Fruit fly (Drosophila melanogaster) whole organism, embryonic: ENCODE data around the gene da.

Source experiments
- Adf1 ChIP-seq: fragments of 200-800 bp; sonication (Bioruptor generic); IDR thresholded peaks from 2 replicates; pipeline ENCODE4 v1.3.6; 2022; ENCODE audit warnings: missing biosample characterization, missing genetic modification characterization
- Antp ChIP-seq: fragments of 200-800 bp; sonication (Bioruptor generic); optimal IDR thresholded peaks from 3 replicates; lab custom pipeline; 2016; ENCODE audit warnings: missing biosample characterization, missing genetic modification characterization
- B-H2 ChIP-seq: fragments of 200-800 bp; sonication (Bioruptor generic); optimal IDR thresholded peaks from 2 replicates; lab custom pipeline; 2018; ENCODE audit warnings: missing biosample characterization, mild to moderate bottlenecking, missing genetic modification characterization
- BEAF-32 ChIP-seq: fragments of 200-800 bp; sonication (Bioruptor generic); optimal IDR thresholded peaks from 3 replicates; lab custom pipeline; 2017; ENCODE audit warnings: missing biosample characterization, missing genetic modification characterization, mild to moderate bottlenecking, moderate library complexity, missing genetic modification reagents
- CG10321 ChIP-seq: fragments of 200-800 bp; sonication (Bioruptor generic); IDR thresholded peaks from 2 replicates; pipeline ENCODE4 v1.3.6; 2022; ENCODE audit warnings: missing biosample characterization, missing genetic modification characterization
- CG10462 ChIP-seq: fragments of 200-800 bp; sonication (Bioruptor generic); optimal IDR thresholded peaks from 2 replicates; lab custom pipeline; 2016; ENCODE audit warnings: missing biosample characterization, missing genetic modification characterization
- CG10654 ChIP-seq: fragments of 200-800 bp; sonication (Bioruptor generic); optimal IDR thresholded peaks from 2 replicates; lab custom pipeline; 2016; ENCODE audit warnings: missing biosample characterization, missing genetic modification characterization
- CG11085 ChIP-seq: fragments of 200-800 bp; sonication (Bioruptor generic); IDR thresholded peaks from 2 replicates; pipeline ENCODE4 v1.3.6; 2022; ENCODE audit warnings: missing biosample characterization, missing genetic modification characterization
- CG17359 ChIP-seq: fragments of 200-800 bp; sonication (Bioruptor generic); optimal IDR thresholded peaks from 3 replicates; lab custom pipeline; 2018; ENCODE audit warnings: missing biosample characterization, mild to moderate bottlenecking, missing genetic modification characterization, moderate library complexity
- CG2889 ChIP-seq: fragments of 200-800 bp; sonication (Bioruptor generic); IDR thresholded peaks from 3 replicates; pipeline ENCODE4 v1.3.6; 2022; ENCODE audit warnings: missing biosample characterization, missing genetic modification characterization
- CG3065 ChIP-seq: fragments of 200-800 bp; sonication (Bioruptor generic); optimal IDR thresholded peaks from 2 replicates; lab custom pipeline; 2016; ENCODE audit warnings: missing biosample characterization, missing genetic modification characterization
- CG31365 ChIP-seq: fragments of 200-800 bp; sonication (Bioruptor generic); optimal IDR thresholded peaks from 2 replicates; lab custom pipeline; 2018; ENCODE audit warnings: missing biosample characterization, mild to moderate bottlenecking, missing genetic modification characterization
- CG31441 ChIP-seq: fragments of 200-800 bp; sonication (Bioruptor generic); IDR thresholded peaks from 2 replicates; pipeline ENCODE4 v1.3.6; 2022; ENCODE audit warnings: missing biosample characterization, missing genetic modification characterization
- CG4854 ChIP-seq: fragments of 200-800 bp; sonication (Bioruptor generic); optimal IDR thresholded peaks from 2 replicates; lab custom pipeline; 2016; ENCODE audit warnings: missing biosample characterization, missing genetic modification characterization, inconsistent platforms
- CG5180 ChIP-seq: fragments of 200-800 bp; sonication (Bioruptor generic); optimal IDR thresholded peaks from 3 replicates; lab custom pipeline; 2017; ENCODE audit warnings: missing biosample characterization, missing genetic modification characterization, mild to moderate bottlenecking, moderate library complexity, missing genetic modification reagents
- CG5245 ChIP-seq: fragments of 200-800 bp; sonication (Bioruptor generic); optimal IDR thresholded peaks from 3 replicates; lab custom pipeline; 2016; ENCODE audit warnings: missing biosample characterization, missing genetic modification characterization
- CG6175 ChIP-seq: fragments of 200-800 bp; sonication (Bioruptor generic); IDR thresholded peaks from 3 replicates; pipeline ENCODE4 v1.3.6; 2022; ENCODE audit warnings: missing biosample characterization, missing genetic modification characterization
- CG6272 ChIP-seq: fragments of 200-800 bp; sonication (Bioruptor generic); IDR thresholded peaks from 2 replicates; pipeline ENCODE4 v1.3.6; 2022; ENCODE audit warnings: missing biosample characterization, missing genetic modification characterization
- CG6683 ChIP-seq: fragments of 200-800 bp; sonication (Bioruptor generic); optimal IDR thresholded peaks from 2 replicates; lab custom pipeline; 2017; ENCODE audit warnings: missing biosample characterization, mild to moderate bottlenecking, missing genetic modification characterization, missing genetic modification reagents
- CG7556 ChIP-seq: fragments of 200-800 bp; sonication (Bioruptor generic); optimal IDR thresholded peaks from 2 replicates; lab custom pipeline; 2017; ENCODE audit warnings: missing biosample characterization, mild to moderate bottlenecking, missing genetic modification characterization
- CG7786 ChIP-seq: fragments of 200-800 bp; sonication (Bioruptor generic); optimal IDR thresholded peaks from 2 replicates; lab custom pipeline; 2016; ENCODE audit warnings: missing biosample characterization, missing genetic modification characterization
- CG7928 ChIP-seq: fragments of 200-800 bp; sonication (Bioruptor generic); optimal IDR thresholded peaks from 2 replicates; lab custom pipeline; 2017; ENCODE audit warnings: missing biosample characterization, mild to moderate bottlenecking, missing genetic modification characterization
- Dll ChIP-seq: fragments of 200-800 bp; sonication (Bioruptor generic); IDR thresholded peaks from 4 replicates; pipeline ENCODE4 v1.3.6; 2022; ENCODE audit warnings: missing biosample characterization, missing genetic modification characterization; ENCODE audit not compliant: partially characterized antibody
- Fer3 ChIP-seq: fragments of 200-800 bp; sonication (Bioruptor generic); optimal IDR thresholded peaks from 2 replicates; lab custom pipeline; 2018; ENCODE audit warnings: missing biosample characterization, mild to moderate bottlenecking, missing genetic modification characterization, moderate library complexity
- Mad ChIP-seq: fragments of 200-800 bp; sonication (Bioruptor generic); optimal IDR thresholded peaks from 2 replicates; lab custom pipeline; 2016; ENCODE audit warnings: missing biosample characterization, missing genetic modification characterization
- Poxn ChIP-seq: fragments of 200-800 bp; sonication (Bioruptor generic); IDR thresholded peaks from 2 replicates; pipeline ENCODE4 v1.3.6; 2022; ENCODE audit warnings: missing biosample characterization, missing genetic modification characterization
- Sry-δ ChIP-seq: fragments of 200-800 bp; sonication (Bioruptor generic); optimal IDR thresholded peaks from 2 replicates; lab custom pipeline; 2016; ENCODE audit warnings: missing biosample characterization, missing genetic modification characterization
- Stat92E ChIP-seq, 3 experiments: fragments of >200 bp in 2 of 3; fragments of 200-800 bp in 1 of 3; sonication (Bioruptor generic) in 1 of 3; optimal IDR thresholded peaks; 2 replicates each; lab custom pipeline; 2017 to 2019; ENCODE audit warnings: missing biosample characterization in 3 of 3, missing genetic modification characterization in 3 of 3, mild to moderate bottlenecking in 1 of 3, moderate library complexity in 1 of 3
- TFAM ChIP-seq: fragments of 200-800 bp; sonication (Bioruptor generic); optimal IDR thresholded peaks from 2 replicates; lab custom pipeline; 2017; ENCODE audit warnings: missing biosample characterization, missing genetic modification characterization, inconsistent platforms
- Trl ChIP-seq, 3 experiments: fragments of >200 bp in 2 of 3; fragments of 200-800 bp in 1 of 3; sonication (Bioruptor generic) in 1 of 3; optimal IDR thresholded peaks; 2 replicates in 1 of 3; 3 replicates in 2 of 3; lab custom pipeline; 2016 to 2017; ENCODE audit warnings: missing biosample characterization in 1 of 3, missing genetic modification characterization in 1 of 3
- ac ChIP-seq: fragments of 200-800 bp; sonication (Bioruptor generic); optimal IDR thresholded peaks from 3 replicates; lab custom pipeline; 2017; ENCODE audit warnings: missing biosample characterization, mild to moderate bottlenecking, missing genetic modification characterization
- ase ChIP-seq: fragments of 200-800 bp; sonication (Bioruptor generic); IDR thresholded peaks from 3 replicates; pipeline ENCODE4 v1.3.6; 2022; ENCODE audit warnings: missing biosample characterization, missing genetic modification characterization
- ato ChIP-seq: fragments of 200-800 bp; sonication (Bioruptor generic); IDR thresholded peaks from 2 replicates; pipeline ENCODE4 v1.3.6; 2022; ENCODE audit warnings: missing biosample characterization, missing genetic modification characterization; ENCODE audit not compliant: partially characterized antibody
- bbx ChIP-seq: fragments of 200-800 bp; sonication (Bioruptor generic); IDR thresholded peaks from 2 replicates; pipeline ENCODE4 v1.3.6; 2022; ENCODE audit warnings: missing biosample characterization, missing genetic modification characterization; ENCODE audit not compliant: partially characterized antibody
- ems ChIP-seq: fragments of 200-800 bp; sonication (Bioruptor generic); optimal IDR thresholded peaks from 3 replicates; lab custom pipeline; 2016; ENCODE audit warnings: missing biosample characterization, missing genetic modification characterization
- fd3F ChIP-seq: fragments of 200-800 bp; sonication (Bioruptor generic); optimal IDR thresholded peaks from 2 replicates; lab custom pipeline; 2018; ENCODE audit warnings: missing biosample characterization, mild to moderate bottlenecking, missing genetic modification characterization, moderate library complexity
- fru ChIP-seq: fragments of >200 bp; optimal IDR thresholded peaks from 2 replicates; lab custom pipeline; 2017
- ftz-f1 ChIP-seq: fragments of 200-800 bp; sonication (Bioruptor generic); optimal IDR thresholded peaks from 2 replicates; lab custom pipeline; 2016; ENCODE audit warnings: missing biosample characterization, missing genetic modification characterization
- gce ChIP-seq: fragments of 200-800 bp; sonication (Bioruptor generic); IDR thresholded peaks from 3 replicates; pipeline ENCODE4 v1.3.6; 2022; ENCODE audit warnings: missing biosample characterization, missing genetic modification characterization
- gcm2 ChIP-seq: fragments of 200-800 bp; sonication (Bioruptor generic); optimal IDR thresholded peaks from 2 replicates; lab custom pipeline; 2016; ENCODE audit warnings: missing biosample characterization, missing genetic modification characterization
- hb ChIP-seq: fragments of 200-800 bp; sonication (Bioruptor generic); IDR thresholded peaks from 3 replicates; pipeline ENCODE4 v1.3.6; 2022; ENCODE audit warnings: missing biosample characterization, missing genetic modification characterization; ENCODE audit not compliant: partially characterized antibody
- inv ChIP-seq: fragments of 200-800 bp; sonication (Bioruptor generic); IDR thresholded peaks from 2 replicates; pipeline ENCODE4 v1.3.6; 2022; ENCODE audit warnings: missing biosample characterization, missing genetic modification characterization; ENCODE audit not compliant: partially characterized antibody
- jumu ChIP-seq: fragments of 200-800 bp; sonication (Bioruptor generic); optimal IDR thresholded peaks from 3 replicates; lab custom pipeline; 2016; ENCODE audit warnings: missing biosample characterization, missing genetic modification characterization
- peb ChIP-seq: fragments of 200-800 bp; sonication (Bioruptor generic); IDR thresholded peaks from 2 replicates; pipeline ENCODE4 v1.3.6; 2022; ENCODE audit warnings: missing biosample characterization, missing genetic modification characterization
- pfk ChIP-seq: fragments of 200-800 bp; sonication (Bioruptor generic); optimal IDR thresholded peaks from 2 replicates; lab custom pipeline; 2018; ENCODE audit warnings: missing biosample characterization, mild to moderate bottlenecking, missing genetic modification characterization, moderate library complexity
- pzg ChIP-seq: fragments of 200-800 bp; sonication (Bioruptor generic); optimal IDR thresholded peaks from 3 replicates; lab custom pipeline; 2018; ENCODE audit warnings: missing biosample characterization, mild to moderate bottlenecking, missing genetic modification characterization, moderate library complexity
- repo ChIP-seq: fragments of 200-800 bp; sonication (Bioruptor generic); optimal IDR thresholded peaks from 2 replicates; lab custom pipeline; 2016; ENCODE audit warnings: missing biosample characterization, missing genetic modification characterization
- sima ChIP-seq: fragments of 200-800 bp; sonication (Bioruptor generic); optimal IDR thresholded peaks from 2 replicates; lab custom pipeline; 2016; ENCODE audit warnings: missing biosample characterization, missing genetic modification characterization
- sug ChIP-seq: fragments of 200-800 bp; optimal IDR thresholded peaks from 2 replicates; lab custom pipeline; 2019; ENCODE audit warnings: missing biosample characterization, mild to moderate bottlenecking, missing genetic modification characterization, moderate library complexity
- wek ChIP-seq: fragments of 200-800 bp; sonication (Bioruptor generic); optimal IDR thresholded peaks from 3 replicates; lab custom pipeline; 2018; ENCODE audit warnings: missing biosample characterization, mild to moderate bottlenecking, missing genetic modification characterization, moderate library complexity
- yki ChIP-seq: fragments of >200 bp; optimal IDR thresholded peaks from 3 replicates; lab custom pipeline; 2018

Gene da

dm6 chr2L:10426534-10427048, 38.7 kb downstream of the da start, which contains the start of the genes SmB and KdelR (continued):
- no peak for TF ChIP-seq CG6175
- TF ChIP-seq Fer3 (tag; lab: Kevin White, UChicago) = no peak
- TF ChIP-seq gcm2 (GFP tag; lab: Kevin White, UChicago) = no peak
- no peak for TF ChIP-seq CG10321
- no peak for TF ChIP-seq CG7928 (GFP tag; lab: Kevin White, UChicago)
- peak; percentile 25 for TF ChIP-seq pfk (GFP tag; lab: Kevin White, UChicago)
- TF ChIP-seq pzg (GFP tag; lab: Kevin White, UChicago) = peak; percentile 51
- TF ChIP-seq Stat92E (GFP tag; optimal IDR thresholded peaks at IDR 0.05; lab: Kevin White, UChicago) = peak in 1 of 3 experiments; percentile 7
- TF ChIP-seq sima (GFP tag; lab: Kevin White, UChicago) = no peak
- no peak for TF ChIP-seq CG10462
- no peak for TF ChIP-seq wek (GFP tag; lab: Kevin White, UChicago)
- no peak for TF ChIP-seq Poxn (GFP tag; lab: Robert Waterston, UW)
- TF ChIP-seq repo (GFP tag; lab: Kevin White, UChicago) = no peak
- no peak for TF ChIP-seq yki (lab: Kevin White, UChicago)
- TF ChIP-seq peb (GFP tag; lab: Robert Waterston, UW) = no peak
- TF ChIP-seq fru (lab: Kevin White, UChicago) = no peak
- TF ChIP-seq CG17359 (tag; lab: Kevin White, UChicago) = no peak
- TF ChIP-seq bbx (GFP tag; lab: Robert Waterston, UW) = peak; percentile 66
- TF ChIP-seq BEAF-32 (GFP tag; lab: Kevin White, UChicago) = peak; percentile 69
- no peak for TF ChIP-seq B-H2 (GFP tag; lab: Kevin White, UChicago)
- no peak for TF ChIP-seq CG7786 (GFP tag; lab: Kevin White, UChicago)
- TF ChIP-seq CG7556 (GFP tag; lab: Kevin White, UChicago) = peak; percentile 30
- TF ChIP-seq CG3065 (GFP tag; lab: Kevin White, UChicago) = no peak
- peak; percentile 90 for TF ChIP-seq hb
- no peak for TF ChIP-seq gce (GFP tag; lab: Robert Waterston, UW)
- no peak for TF ChIP-seq Antp (GFP tag; lab: Kevin White, UChicago)
- TF ChIP-seq CG5180 (GFP tag; lab: Kevin White, UChicago) = no peak
- TF ChIP-seq CG6683 (GFP tag; lab: Kevin White, UChicago) = no peak
- TF ChIP-seq ftz-f1 (GFP tag; lab: Kevin White, UChicago) = no peak
- no peak for TF ChIP-seq ase
- no peak for TF ChIP-seq ems (GFP tag; lab: Kevin White, UChicago)
- no peak for TF ChIP-seq CG2889 (GFP tag; lab: Robert Waterston, UW)
- peak; percentile 7 for TF ChIP-seq jumu
- peak; percentile 58 for TF ChIP-seq sug (tag; lab: Kevin White, UChicago)
- TF ChIP-seq inv (GFP tag; lab: Robert Waterston, UW) = peak; percentile 65; the same call in 1 of the 2 replicates
- no peak for TF ChIP-seq CG10654 (GFP tag; lab: Kevin White, UChicago)
- TF ChIP-seq CG5245 (GFP tag; lab: Kevin White, UChicago) = no peak
- TF ChIP-seq CG6272 (GFP tag; lab: Robert Waterston, UW) = 0 out of 2 replicates have a peak, but pooled peaks have one; percentile 30
- TF ChIP-seq Dll (GFP tag; lab: Robert Waterston, UW) = peak; percentile 91
- peak; percentile 68 for TF ChIP-seq ato
- TF ChIP-seq CG4854 = no peak
- TF ChIP-seq TFAM (GFP tag; lab: Kevin White, UChicago) = no peak
- TF ChIP-seq Trl (optimal IDR thresholded peaks at IDR 0.05; lab: Kevin White, UChicago) = no peak
- peak; percentile 24 for TF ChIP-seq Trl (GFP tag; optimal IDR thresholded peaks at IDR 0.05; lab: Kevin White, UChicago)
- no peak; the same call in none of the 2 replicates for TF ChIP-seq CG31441
- TF ChIP-seq CG31365 = no peak
- no peak for TF ChIP-seq ac (GFP tag; lab: Kevin White, UChicago)
- peak; percentile 89 for TF ChIP-seq Sry-δ
- no peak for TF ChIP-seq Mad (GFP tag; lab: Kevin White, UChicago)
- no peak for TF ChIP-seq fd3F (GFP tag; lab: Kevin White, UChicago)
- TF ChIP-seq Adf1 (GFP tag; lab: Robert Waterston, UW) = peak; percentile 18; the same call in 1 of the 2 replicates
- no peak for TF ChIP-seq CG11085 (GFP tag; lab: Robert Waterston, UW)
